Fruit fly (Drosophila melanogaster) whole organism, embryonic: ENCODE results near the gene CG14966.

Experiments
- Abd-B ChIP-seq: fragments of 200-800 bp; sonication (Bioruptor generic); optimal IDR thresholded peaks from 2 replicates; lab custom pipeline; 2018; ENCODE audit warnings: missing biosample characterization, mild to moderate bottlenecking, missing genetic modification characterization, moderate library complexity
- BEAF-32 ChIP-seq: fragments of 200-800 bp; sonication (Bioruptor generic); optimal IDR thresholded peaks from 3 replicates; lab custom pipeline; 2017; ENCODE audit warnings: missing biosample characterization, missing genetic modification characterization, mild to moderate bottlenecking, moderate library complexity, missing genetic modification reagents
- C15 ChIP-seq: fragments of 200-800 bp; sonication (Bioruptor generic); IDR thresholded peaks from 3 replicates; pipeline ENCODE4 v1.3.6; 2022; ENCODE audit warnings: missing biosample characterization, missing genetic modification characterization
- CG10267 ChIP-seq: fragments of 200-800 bp; sonication (Bioruptor generic); optimal IDR thresholded peaks from 2 replicates; lab custom pipeline; 2018; ENCODE audit warnings: missing biosample characterization, mild to moderate bottlenecking, missing genetic modification characterization, moderate library complexity
- CG13287 ChIP-seq: fragments of 200-800 bp; sonication (Bioruptor generic); IDR thresholded peaks from 2 replicates; pipeline ENCODE4 v1.3.6; 2022; ENCODE audit warnings: missing biosample characterization, missing genetic modification characterization; ENCODE audit not compliant: partially characterized antibody
- CG13624 ChIP-seq: fragments of 200-800 bp; sonication (Bioruptor generic); optimal IDR thresholded peaks from 2 replicates; lab custom pipeline; 2016; ENCODE audit warnings: missing biosample characterization, missing genetic modification characterization
- CG14710 ChIP-seq: fragments of 200-800 bp; sonication (Bioruptor generic); optimal IDR thresholded peaks from 3 replicates; lab custom pipeline; 2019; ENCODE audit warnings: missing biosample characterization, mild to moderate bottlenecking, missing genetic modification characterization, moderate library complexity
- CG1529 ChIP-seq: fragments of 200-800 bp; sonication (Bioruptor generic); optimal IDR thresholded peaks from 3 replicates; lab custom pipeline; 2018; ENCODE audit warnings: missing biosample characterization, missing genetic modification characterization
- CG18619 ChIP-seq: fragments of 200-800 bp; sonication (Bioruptor generic); optimal IDR thresholded peaks from 3 replicates; lab custom pipeline; 2017; ENCODE audit warnings: missing biosample characterization, mild to moderate bottlenecking, missing genetic modification characterization
- CG31388 ChIP-seq: fragments of 200-800 bp; sonication (Bioruptor generic); optimal IDR thresholded peaks from 2 replicates; lab custom pipeline; 2016; ENCODE audit warnings: missing biosample characterization, missing genetic modification characterization
- CG3407 ChIP-seq: fragments of 200-800 bp; sonication (Bioruptor generic); optimal IDR thresholded peaks from 2 replicates; lab custom pipeline; 2018; ENCODE audit warnings: missing biosample characterization, mild to moderate bottlenecking, missing genetic modification characterization
- CG34422 ChIP-seq: fragments of 200-800 bp; sonication (Bioruptor generic); IDR thresholded peaks from 3 replicates; pipeline ENCODE4 v1.3.6; 2022; ENCODE audit warnings: missing biosample characterization, missing genetic modification characterization
- CG4617 ChIP-seq: fragments of 200-800 bp; sonication (Bioruptor generic); optimal IDR thresholded peaks from 3 replicates; lab custom pipeline; 2016; ENCODE audit warnings: missing biosample characterization, missing genetic modification characterization, borderline replicate concordance
- CG6654 ChIP-seq: fragments of 200-800 bp; sonication (Bioruptor generic); optimal IDR thresholded peaks from 2 replicates; lab custom pipeline; 2017; ENCODE audit warnings: missing biosample characterization, mild to moderate bottlenecking, missing genetic modification characterization
- CG6791 ChIP-seq: fragments of 200-800 bp; sonication (Bioruptor generic); IDR thresholded peaks from 3 replicates; pipeline ENCODE4 v1.3.6; 2022; ENCODE audit warnings: missing biosample characterization, missing genetic modification characterization; ENCODE audit not compliant: partially characterized antibody
- CG8388 ChIP-seq: fragments of 200-800 bp; sonication (Bioruptor generic); optimal IDR thresholded peaks from 2 replicates; lab custom pipeline; 2019; ENCODE audit warnings: missing biosample characterization, mild to moderate bottlenecking, missing genetic modification characterization, moderate library complexity
- CG9437 ChIP-seq: fragments of 200-800 bp; sonication (Bioruptor generic); optimal IDR thresholded peaks from 2 replicates; lab custom pipeline; 2018; ENCODE audit warnings: missing biosample characterization, mild to moderate bottlenecking, missing genetic modification characterization
- Camta ChIP-seq: fragments of 200-800 bp; sonication (Bioruptor generic); optimal IDR thresholded peaks from 2 replicates; lab custom pipeline; 2016; ENCODE audit warnings: missing biosample characterization, missing genetic modification characterization
- CrebB ChIP-seq: fragments of 200-800 bp; sonication (Bioruptor generic); optimal IDR thresholded peaks from 3 replicates; lab custom pipeline; 2018; ENCODE audit warnings: missing biosample characterization, mild to moderate bottlenecking, missing genetic modification characterization
- E2f1 ChIP-seq: fragments of 200-800 bp; sonication (Bioruptor generic); IDR thresholded peaks from 2 replicates; pipeline ENCODE4 v1.3.6; 2022; ENCODE audit warnings: missing biosample characterization, missing genetic modification characterization
- H2.0 ChIP-seq: fragments of 200-800 bp; sonication (Bioruptor generic); IDR thresholded peaks from 2 replicates; pipeline ENCODE4 v1.3.6; 2022; ENCODE audit warnings: missing biosample characterization, missing genetic modification characterization
- HHEX ChIP-seq: fragments of 200-800 bp; sonication (Bioruptor generic); optimal IDR thresholded peaks from 3 replicates; lab custom pipeline; 2017; ENCODE audit warnings: missing biosample characterization, mild to moderate bottlenecking, missing genetic modification characterization, missing genetic modification reagents
- HmgZ ChIP-seq: fragments of 200-800 bp; sonication (Bioruptor generic); optimal IDR thresholded peaks from 2 replicates; lab custom pipeline; 2018; ENCODE audit warnings: missing biosample characterization, mild to moderate bottlenecking, missing genetic modification characterization
- Hr39 ChIP-seq: fragments of >200 bp; optimal IDR thresholded peaks from 2 replicates; lab custom pipeline; 2017
- Lhr ChIP-seq: fragments of 200-800 bp; sonication (Bioruptor generic); optimal IDR thresholded peaks from 3 replicates; lab custom pipeline; 2017; ENCODE audit warnings: mild to moderate bottlenecking, missing biosample characterization, missing genetic modification reagents, missing genetic modification characterization
- Med ChIP-seq: fragments of 200-800 bp; sonication (Bioruptor generic); peaks from one replicate; lab custom pipeline; 2016; ENCODE audit warnings: missing biosample characterization, missing genetic modification characterization, mild to moderate bottlenecking, inconsistent platforms, moderate library complexity
- Nf-YB ChIP-seq: fragments of 200-800 bp; sonication (Bioruptor generic); optimal IDR thresholded peaks from 3 replicates; lab custom pipeline; 2019; ENCODE audit warnings: missing biosample characterization, mild to moderate bottlenecking, missing genetic modification characterization, moderate library complexity
- Ptx1 ChIP-seq: fragments of 200-800 bp; sonication (Bioruptor generic); IDR thresholded peaks from 2 replicates; pipeline ENCODE4 v1.3.6; 2022; ENCODE audit warnings: missing biosample characterization, missing genetic modification characterization
- bbx ChIP-seq: fragments of 200-800 bp; sonication (Bioruptor generic); IDR thresholded peaks from 2 replicates; pipeline ENCODE4 v1.3.6; 2022; ENCODE audit warnings: missing biosample characterization, missing genetic modification characterization; ENCODE audit not compliant: partially characterized antibody
- bigmax ChIP-seq: fragments of 200-800 bp; sonication (Bioruptor generic); optimal IDR thresholded peaks from 2 replicates; lab custom pipeline; 2018; ENCODE audit warnings: missing biosample characterization, mild to moderate bottlenecking, missing genetic modification characterization
- cad ChIP-seq: fragments of >200 bp; optimal IDR thresholded peaks from 2 replicates; lab custom pipeline; 2017; ENCODE audit warnings: missing biosample characterization, missing genetic modification characterization
- cg ChIP-seq: fragments of 200-800 bp; sonication (Bioruptor generic); optimal IDR thresholded peaks from 3 replicates; lab custom pipeline; 2019; ENCODE audit warnings: missing biosample characterization, mild to moderate bottlenecking, missing genetic modification characterization, moderate library complexity
- croc ChIP-seq: fragments of 200-800 bp; sonication (Bioruptor generic); conservative IDR thresholded peaks from 3 replicates; pipeline ENCODE4 v1.3.6; 2022; ENCODE audit warnings: missing biosample characterization, missing genetic modification characterization
- crp ChIP-seq, 2 experiments: fragments of 200-800 bp; sonication (Bioruptor generic); optimal IDR thresholded peaks; 2 replicates in 1 of 2; 3 replicates in 1 of 2; lab custom pipeline; 2017; ENCODE audit warnings: missing biosample characterization in 2 of 2, missing genetic modification characterization in 2 of 2, mild to moderate bottlenecking in 1 of 2, moderate library complexity in 1 of 2
- eyg ChIP-seq: fragments of 200-800 bp; sonication (Bioruptor generic); optimal IDR thresholded peaks from 3 replicates; lab custom pipeline; 2016; ENCODE audit warnings: missing biosample characterization, missing genetic modification characterization
- fd3F ChIP-seq: fragments of 200-800 bp; sonication (Bioruptor generic); optimal IDR thresholded peaks from 2 replicates; lab custom pipeline; 2018; ENCODE audit warnings: missing biosample characterization, mild to moderate bottlenecking, missing genetic modification characterization, moderate library complexity
- gem ChIP-seq: fragments of 200-800 bp; sonication (Bioruptor generic); optimal IDR thresholded peaks from 2 replicates; lab custom pipeline; 2019; ENCODE audit warnings: missing biosample characterization, mild to moderate bottlenecking, missing genetic modification characterization, moderate library complexity
- klu ChIP-seq: fragments of 200-800 bp; sonication (Bioruptor generic); IDR thresholded peaks from 2 replicates; pipeline ENCODE4 v1.3.6; 2022; ENCODE audit warnings: missing biosample characterization, missing genetic modification characterization
- nerfin-2 ChIP-seq: fragments of 200-800 bp; sonication (Bioruptor generic); IDR thresholded peaks from 2 replicates; pipeline ENCODE4 v1.3.6; 2022; ENCODE audit warnings: missing biosample characterization, missing genetic modification characterization; ENCODE audit not compliant: partially characterized antibody
- org-1 ChIP-seq: fragments of 200-800 bp; sonication (Bioruptor generic); optimal IDR thresholded peaks from 2 replicates; lab custom pipeline; 2017; ENCODE audit warnings: missing biosample characterization, missing genetic modification characterization
- pan ChIP-seq, 4 experiments: fragments of >200 bp in 3 of 4; fragments of 200-800 bp in 1 of 4; sonication (Bioruptor generic) in 1 of 4; optimal IDR thresholded peaks in 3 of 4; IDR thresholded peaks in 1 of 4; 2 replicates each; pipeline versions ENCODE4 v1.3.6 to Lab custom; 2017 to 2022; ENCODE audit warnings: missing biosample characterization in 2 of 4, missing genetic modification characterization in 2 of 4, mixed read lengths in 1 of 4
- pfk ChIP-seq: fragments of 200-800 bp; sonication (Bioruptor generic); optimal IDR thresholded peaks from 2 replicates; lab custom pipeline; 2018; ENCODE audit warnings: missing biosample characterization, mild to moderate bottlenecking, missing genetic modification characterization, moderate library complexity
- pum ChIP-seq: fragments of 200-800 bp; sonication (Bioruptor generic); optimal IDR thresholded peaks from 2 replicates; lab custom pipeline; 2016; ENCODE audit warnings: missing biosample characterization, missing genetic modification characterization
- sima ChIP-seq: fragments of 200-800 bp; sonication (Bioruptor generic); optimal IDR thresholded peaks from 2 replicates; lab custom pipeline; 2016; ENCODE audit warnings: missing biosample characterization, missing genetic modification characterization
- sisA ChIP-seq: fragments of 200-800 bp; sonication (Bioruptor generic); IDR thresholded peaks from 2 replicates; pipeline ENCODE4 v1.3.6; 2022; ENCODE audit warnings: missing biosample characterization, missing genetic modification characterization
- tna ChIP-seq: fragments of 200-800 bp; sonication (Bioruptor generic); IDR thresholded peaks from 2 replicates; pipeline ENCODE4 v1.3.6; 2022; ENCODE audit warnings: missing biosample characterization, missing genetic modification characterization; ENCODE audit not compliant: partially characterized antibody
- usp ChIP-seq: fragments of >200 bp; optimal IDR thresholded peaks from 2 replicates; lab custom pipeline; 2017; ENCODE audit warnings: missing biosample characterization, missing genetic modification characterization
- vfl ChIP-seq: fragments of 200-800 bp; sonication (Bioruptor generic); optimal IDR thresholded peaks from 2 replicates; lab custom pipeline; 2016; ENCODE audit warnings: missing biosample characterization, missing genetic modification characterization
- zfh2 ChIP-seq: fragments of 200-800 bp; sonication (Bioruptor generic); optimal IDR thresholded peaks from 2 replicates; lab custom pipeline; 2016; ENCODE audit warnings: missing biosample characterization, missing genetic modification characterization

Gene CG14966

dm6 chr3L:3192912-3193311, 4.5 kb downstream of the CG14966 start, which contains the start of gene Hsp83 (continued):
- peak; percentile 23; the same call in 1 of the 3 replicates for TF ChIP-seq CG6791
- peak; percentile 80; the same call in 2 of the 3 replicates for TF ChIP-seq C15 (GFP tag; lab: Robert Waterston, UW)
- TF ChIP-seq pum (GFP tag; lab: Kevin White, UChicago), result peak; percentile 81
- TF ChIP-seq CG10267 (tag; lab: Kevin White, UChicago), result peak; percentile 99
- TF ChIP-seq vfl, result peak; percentile 90
- peak; percentile 46 for TF ChIP-seq croc (GFP tag; lab: Robert Waterston, UW)
- TF ChIP-seq bbx (GFP tag; lab: Robert Waterston, UW), result peak; percentile 62
- no peak for TF ChIP-seq pan (optimal IDR thresholded peaks at IDR 0.05; lab: Kevin White, UChicago)
- TF ChIP-seq pan (GFP tag; optimal IDR thresholded peaks at IDR 0.05 in 1 of 2, IDR thresholded peaks at IDR 0.05 in 1 of 2), result peak in 1 of 2 experiments; percentile 92
- peak; percentile 77 for TF ChIP-seq gem (tag; lab: Kevin White, UChicago)
- TF ChIP-seq CG3407, result peak; percentile 94
- TF ChIP-seq pfk, result peak; percentile 92
- peak; percentile 92 for TF ChIP-seq sima (GFP tag; lab: Kevin White, UChicago)
- TF ChIP-seq Nf-YB (GFP tag; lab: Kevin White, UChicago), result peak; percentile 81
- peak; percentile 91 for TF ChIP-seq CG9437 (GFP tag; lab: Kevin White, UChicago)
- peak; percentile 87 for TF ChIP-seq E2f1 (GFP tag; lab: Robert Waterston, UW)
- peak; percentile 92 for TF ChIP-seq CG34422 (GFP tag; lab: Robert Waterston, UW)
- TF ChIP-seq zfh2 (GFP tag; lab: Kevin White, UChicago), result peak; percentile 81
- peak; percentile 92 for TF ChIP-seq Camta (GFP tag; lab: Kevin White, UChicago)
- TF ChIP-seq nerfin-2 (GFP tag; lab: Robert Waterston, UW), result no peak
- TF ChIP-seq Lhr (GFP tag; lab: Kevin White, UChicago), result peak; percentile 91
- peak; percentile 100 for TF ChIP-seq Med (GFP tag; lab: Kevin White, UChicago)
- TF ChIP-seq CG13287 (GFP tag; lab: Robert Waterston, UW), result no peak
- peak; percentile 89 for TF ChIP-seq CG8388 (GFP tag; lab: Kevin White, UChicago)
- TF ChIP-seq Ptx1 (GFP tag; lab: Robert Waterston, UW), result peak; percentile 73
- TF ChIP-seq sisA (GFP tag; lab: Robert Waterston, UW), result peak; percentile 38; the same call in 1 of the 2 replicates
- peak; percentile 94 for TF ChIP-seq CG13624
- TF ChIP-seq CrebB (tag; lab: Kevin White, UChicago), result peak; percentile 99
- no peak for TF ChIP-seq BEAF-32 (GFP tag; lab: Kevin White, UChicago)
- peak; percentile 83 for TF ChIP-seq CG14710 (tag; lab: Kevin White, UChicago)
- no peak for TF ChIP-seq cg (GFP tag; lab: Kevin White, UChicago)
- no peak for TF ChIP-seq crp (GFP tag; optimal IDR thresholded peaks at IDR 0.05; lab: Kevin White, UChicago)
- TF ChIP-seq fd3F (GFP tag; lab: Kevin White, UChicago), result peak; percentile 86
- TF ChIP-seq bigmax (GFP tag; lab: Kevin White, UChicago), result peak; percentile 91
- peak; percentile 58 for TF ChIP-seq CG4617
- peak; percentile 87 for TF ChIP-seq H2.0 (GFP tag; lab: Robert Waterston, UW)
- TF ChIP-seq usp, result no peak
- TF ChIP-seq eyg (GFP tag; lab: Kevin White, UChicago), result peak; percentile 97
- TF ChIP-seq org-1, result peak; percentile 95
- TF ChIP-seq CG6654 (GFP tag; lab: Kevin White, UChicago), result peak; percentile 84
- TF ChIP-seq cad, result no peak
- TF ChIP-seq HmgZ (tag; lab: Kevin White, UChicago), result peak; percentile 97
- no peak for TF ChIP-seq Abd-B
- peak; percentile 58 for TF ChIP-seq CG31388 (GFP tag; lab: Kevin White, UChicago)
- TF ChIP-seq CG18619 (GFP tag; lab: Kevin White, UChicago), result peak; percentile 98
- TF ChIP-seq Hr39 (lab: Kevin White, UChicago), result no peak
- no peak for TF ChIP-seq tna (GFP tag; lab: Robert Waterston, UW)
- peak; percentile 99 for TF ChIP-seq HHEX (GFP tag; lab: Kevin White, UChicago)
- TF ChIP-seq klu (GFP tag; lab: Robert Waterston, UW), result peak; percentile 63; the same call in 1 of the 2 replicates
- peak; percentile 95 for TF ChIP-seq CG1529 (GFP tag; lab: Kevin White, UChicago)
